Worm (Caenorhabditis elegans) whole organism, L2 larva: ENCODE measurements around the gene tra-2.
A peak's percentile ranks its signal among the peaks of the same experiment; 100 is the strongest.
"Not testable (repeated sequence)": the region's sequence is repeated elsewhere in the genome, so short reads cannot be mapped to it uniquely, and the experiment has no call there.

Source experiments
- C34F6.9 ChIP-seq: fragments of 150-350 bp; optimal IDR thresholded peaks from 2 replicates; lab custom pipeline; 2014; ENCODE audit warnings: missing biosample characterization, missing genetic modification characterization
- R02D3.7 ChIP-seq: fragments of 150-350 bp; optimal IDR thresholded peaks from 2 replicates; lab custom pipeline; 2014; ENCODE audit warnings: missing biosample characterization, missing genetic modification characterization
- Y55F3AM.14 ChIP-seq: fragments of 200-800 bp; sonication (Bioruptor generic); optimal IDR thresholded peaks from 2 replicates; lab custom pipeline; 2018; ENCODE audit warnings: mild to moderate bottlenecking, missing genetic modification characterization, missing compliant biosample characterization
- ZK546.5 ChIP-seq: sonication (generic microtip); optimal IDR thresholded peaks from 2 replicates; lab custom pipeline; 2017; ENCODE audit warnings: missing biosample characterization, missing genetic modification characterization
- alr-1 ChIP-seq: fragments of 150-350 bp; optimal IDR thresholded peaks from 2 replicates; lab custom pipeline; 2014; ENCODE audit warnings: missing biosample characterization, missing genetic modification characterization
- ama-1 ChIP-seq: fragments of 150-350 bp; optimal IDR thresholded peaks from 2 replicates; lab custom pipeline; 2018; ENCODE audit warnings: inconsistent platforms
- blmp-1 ChIP-seq: sonication (generic microtip); optimal IDR thresholded peaks from 2 replicates; lab custom pipeline; 2017; ENCODE audit warnings: missing genetic modification characterization, mild to moderate bottlenecking, missing compliant biosample characterization, antibody characterized with exemption, moderate library complexity; ENCODE audit not compliant: insufficient read depth
- ceh-16 ChIP-seq: fragments of 150-350 bp; optimal IDR thresholded peaks from 2 replicates; lab custom pipeline; 2014; ENCODE audit warnings: missing biosample characterization, missing genetic modification characterization
- crh-2 ChIP-seq: sonication (generic microtip); optimal IDR thresholded peaks from 2 replicates; lab custom pipeline; 2017; ENCODE audit warnings: missing biosample characterization, missing genetic modification characterization
- dmd-4 ChIP-seq: sonication (generic microtip); optimal IDR thresholded peaks from 2 replicates; lab custom pipeline; 2017; ENCODE audit warnings: missing biosample characterization, missing genetic modification characterization
- egl-27 ChIP-seq: sonication (generic microtip); optimal IDR thresholded peaks from 3 replicates; lab custom pipeline; 2017; ENCODE audit warnings: missing biosample characterization, missing genetic modification reagents, missing genetic modification characterization
- elt-1 ChIP-seq: fragments of 150-350 bp; optimal IDR thresholded peaks from 2 replicates; lab custom pipeline; 2014; ENCODE audit warnings: missing biosample characterization, missing genetic modification characterization
- elt-3 ChIP-seq: sonication (generic microtip); optimal IDR thresholded peaks from 2 replicates; lab custom pipeline; 2017; ENCODE audit warnings: missing biosample characterization, missing genetic modification characterization
- gmeb-1 ChIP-seq: fragments of 150-350 bp; optimal IDR thresholded peaks from 2 replicates; lab custom pipeline; 2014; ENCODE audit warnings: missing biosample characterization, missing genetic modification characterization
- lin-11 ChIP-seq: fragments of 150-350 bp; sonication (generic microtip); optimal IDR thresholded peaks from 2 replicates; lab custom pipeline; 2014; ENCODE audit warnings: missing biosample characterization, missing genetic modification characterization, inconsistent platforms, mixed read lengths
- lin-13 ChIP-seq: fragments of 150-350 bp; optimal IDR thresholded peaks from 2 replicates; lab custom pipeline; 2014; ENCODE audit warnings: missing biosample characterization, missing genetic modification reagents, missing genetic modification characterization
- lsy-2 ChIP-seq, 2 experiments: fragments of 150-350 bp in 1 of 2; sonication (generic microtip) in 1 of 2; optimal IDR thresholded peaks; 2 replicates each; lab custom pipeline; 2014 to 2017; ENCODE audit warnings: missing biosample characterization in 2 of 2, missing genetic modification characterization in 2 of 2
- mab-5 ChIP-seq: fragments of 150-350 bp; optimal IDR thresholded peaks from 2 replicates; lab custom pipeline; 2014; ENCODE audit warnings: missing biosample characterization, missing genetic modification characterization
- mbf-1 ChIP-seq: sonication (generic microtip); optimal IDR thresholded peaks from 2 replicates; lab custom pipeline; 2017; ENCODE audit warnings: missing biosample characterization, missing genetic modification characterization
- mdl-1 ChIP-seq, 2 experiments: fragments of 150-350 bp in 1 of 2; sonication (generic microtip) in 1 of 2; optimal IDR thresholded peaks; 2 replicates each; lab custom pipeline; 2017; ENCODE audit warnings: missing biosample characterization in 2 of 2, missing genetic modification characterization in 2 of 2
- nhr-10 ChIP-seq: sonication (generic microtip); optimal IDR thresholded peaks from 2 replicates; lab custom pipeline; 2017; ENCODE audit warnings: missing biosample characterization, missing genetic modification characterization
- nhr-11 ChIP-seq: fragments of 150-350 bp; optimal IDR thresholded peaks from 2 replicates; lab custom pipeline; 2014; ENCODE audit warnings: missing biosample characterization, missing genetic modification characterization
- nhr-12 ChIP-seq: fragments of 150-350 bp; optimal IDR thresholded peaks from 2 replicates; lab custom pipeline; 2014; ENCODE audit warnings: missing biosample characterization, missing genetic modification characterization
- nhr-129 ChIP-seq: fragments of 150-350 bp; optimal IDR thresholded peaks from 2 replicates; lab custom pipeline; 2014; ENCODE audit warnings: missing biosample characterization, missing genetic modification characterization
- nhr-21 ChIP-seq: fragments of 150-350 bp; optimal IDR thresholded peaks from 2 replicates; lab custom pipeline; 2014; ENCODE audit warnings: missing biosample characterization, missing genetic modification characterization
- nhr-23 ChIP-seq: fragments of 150-350 bp; optimal IDR thresholded peaks from 2 replicates; lab custom pipeline; 2014; ENCODE audit warnings: missing biosample characterization, missing genetic modification reagents, missing genetic modification characterization
- nhr-25 ChIP-seq: fragments of 150-350 bp; sonication (generic microtip); optimal IDR thresholded peaks from 3 replicates; lab custom pipeline; 2014; ENCODE audit warnings: missing biosample characterization, missing genetic modification characterization
- nhr-6 ChIP-seq: fragments of 150-350 bp; optimal IDR thresholded peaks from 2 replicates; lab custom pipeline; 2014; ENCODE audit warnings: missing biosample characterization, missing genetic modification characterization
- skn-1 ChIP-seq: sonication (generic microtip); optimal IDR thresholded peaks from 2 replicates; lab custom pipeline; 2017; ENCODE audit warnings: missing biosample characterization, missing genetic modification characterization
- sma-3 ChIP-seq: sonication (generic microtip); optimal IDR thresholded peaks from 2 replicates; lab custom pipeline; 2016; ENCODE audit warnings: missing genetic modification reagents, missing genetic modification characterization, missing compliant biosample characterization
- sma-9 ChIP-seq, 2 experiments: fragments of 150-350 bp in 1 of 2; sonication (generic microtip) in 1 of 2; optimal IDR thresholded peaks; 2 replicates each; lab custom pipeline; 2014 to 2016; ENCODE audit warnings: missing genetic modification characterization in 2 of 2, mild to moderate bottlenecking in 1 of 2, missing biosample characterization in 1 of 2, missing compliant biosample characterization in 1 of 2, missing genetic modification reagents in 1 of 2, moderate library complexity in 1 of 2
- snpc-4 ChIP-seq: fragments of 150-350 bp; optimal IDR thresholded peaks from 2 replicates; lab custom pipeline; 2014; ENCODE audit warnings: missing biosample characterization, missing genetic modification characterization
- unc-39 ChIP-seq: fragments of 150-350 bp; optimal IDR thresholded peaks from 2 replicates; lab custom pipeline; 2014; ENCODE audit warnings: missing biosample characterization, missing genetic modification characterization
- unc-55 ChIP-seq: fragments of 150-350 bp; sonication (generic microtip); optimal IDR thresholded peaks from 3 replicates; lab custom pipeline; 2014; ENCODE audit warnings: missing biosample characterization, missing genetic modification reagents, missing genetic modification characterization
- zag-1 ChIP-seq: fragments of 150-350 bp; optimal IDR thresholded peaks from 2 replicates; lab custom pipeline; 2014; ENCODE audit warnings: missing biosample characterization, missing genetic modification characterization
- ztf-11 ChIP-seq: sonication (generic microtip); optimal IDR thresholded peaks from 2 replicates; lab custom pipeline; 2017; ENCODE audit warnings: missing biosample characterization, missing genetic modification characterization
- ztf-4 ChIP-seq: fragments of 150-350 bp; optimal IDR thresholded peaks from 2 replicates; lab custom pipeline; 2014; ENCODE audit warnings: missing biosample characterization, missing genetic modification characterization

The tra-2 gene

ce11 chrII:6989830-6990287, 24.4 kb upstream of the tra-2 start, which contains the start of gene C15F1.1:
TSS of gene C15F1.1 (plus strand) at chrII:6989880.
- TF ChIP-seq unc-39 (tag; lab: Kevin White, UChicago): no peak
- no peak for TF ChIP-seq mdl-1 (tag; optimal IDR thresholded peaks at IDR 0.05; lab: Kevin White, UChicago)
- no peak for TF ChIP-seq ztf-11 (tag; lab: Kevin White, UChicago)
- no peak for TF ChIP-seq mbf-1 (tag; lab: Kevin White, UChicago)
- no peak for TF ChIP-seq mab-5 (tag; lab: Kevin White, UChicago)
- no peak for TF ChIP-seq ztf-4 (tag; lab: Kevin White, UChicago)
- peak; percentile 67 for TF ChIP-seq snpc-4 (tag; lab: Kevin White, UChicago)

- TF ChIP-seq blmp-1 (tag; lab: Kevin White, UChicago): peak; percentile 34
- no peak for TF ChIP-seq sma-3 (GFP tag; lab: Kevin White, UChicago)
- no peak for TF ChIP-seq alr-1
These were observed 14.2 kb upstream of the tra-2 start, which contains the start of gene C15F1.2 for ce11 chrII:6979646-6980045. TSS of gene C15F1.2 (plus strand) at chrII:6979953.

ce11 chrII:6978908-6979307, 13.4 kb upstream of the tra-2 start:
- TF ChIP-seq snpc-4 (tag; lab: Kevin White, UChicago) (no peak), blmp-1 (tag; lab: Kevin White, UChicago) (no peak), nhr-12 (tag; lab: Kevin White, UChicago) (no peak), ztf-11 (tag; lab: Kevin White, UChicago) (no peak), alr-1 (no peak), C34F6.9 (tag; lab: Kevin White, UChicago) (no peak), ZK546.5 (tag; lab: Kevin White, UChicago) (no peak), elt-3 (tag; lab: Kevin White, UChicago) (no peak)

ce11 chrII:6977732-6978131, 12.3 kb upstream of the tra-2 start, which contains the start of gene C15F1.8:
TSS of gene C15F1.8 (minus strand) at chrII:6977832.
- not testable (repeated sequence) for TF ChIP-seq C34F6.9 (tag; lab: Kevin White, UChicago); nhr-21; elt-1 (tag; lab: Kevin White, UChicago)

ce11 chrII:6975725-6976124, 10.3 kb upstream of the tra-2 start:
- no peak for TF ChIP-seq nhr-21
- TF ChIP-seq lsy-2 (tag; optimal IDR thresholded peaks at IDR 0.05; lab: Kevin White, UChicago): peak in 1 of 2 experiments; percentile 72

- TF ChIP-seq ztf-4 (tag; lab: Kevin White, UChicago): no peak
- peak; percentile 75 for TF ChIP-seq C34F6.9 (tag; lab: Kevin White, UChicago)
- peak; percentile 24 for TF ChIP-seq nhr-25 (tag; lab: Kevin White, UChicago)
- no peak for TF ChIP-seq zag-1 (tag; lab: Kevin White, UChicago)
- TF ChIP-seq nhr-6: no peak
- peak; percentile 43 for TF ChIP-seq lin-13 (GFP tag; lab: Kevin White, UChicago)
- TF ChIP-seq crh-2 (tag; lab: Kevin White, UChicago): peak; percentile 43
- no peak for TF ChIP-seq ceh-16 (tag; lab: Kevin White, UChicago)
- TF ChIP-seq R02D3.7 (tag; lab: Kevin White, UChicago): no peak
- no peak for TF ChIP-seq nhr-10 (tag; lab: Kevin White, UChicago)
- TF ChIP-seq sma-9 (GFP tag; optimal IDR thresholded peaks at IDR 0.05; lab: Kevin White, UChicago): peak; percentile 44
- TF ChIP-seq sma-9 (tag; optimal IDR thresholded peaks at IDR 0.05; lab: Kevin White, UChicago): no peak
- no peak for TF ChIP-seq mab-5 (tag; lab: Kevin White, UChicago)
- no peak for TF ChIP-seq egl-27 (tag; lab: Kevin White, UChicago)
- TF ChIP-seq gmeb-1 (tag; lab: Kevin White, UChicago): peak; percentile 92
- no peak for TF ChIP-seq nhr-11 (tag; lab: Kevin White, UChicago)
- no peak for TF ChIP-seq Y55F3AM.14
- no peak for TF ChIP-seq skn-1 (tag; lab: Kevin White, UChicago)
- peak; percentile 38 for TF ChIP-seq nhr-129 (tag; lab: Kevin White, UChicago)
- no peak for TF ChIP-seq unc-39 (tag; lab: Kevin White, UChicago)
- no peak for TF ChIP-seq ama-1 (lab: Kevin White, UChicago)
- peak; percentile 13 for TF ChIP-seq sma-3 (GFP tag; lab: Kevin White, UChicago)
- TF ChIP-seq lsy-2 (tag; optimal IDR thresholded peaks at IDR 0.05; lab: Kevin White, UChicago): peak; percentile 27 to 82
- no peak for TF ChIP-seq nhr-23
- no peak for TF ChIP-seq mbf-1 (tag; lab: Kevin White, UChicago)
- TF ChIP-seq unc-55 (GFP tag; lab: Kevin White, UChicago): peak; percentile 83
- TF ChIP-seq mdl-1 (tag; optimal IDR thresholded peaks at IDR 0.05; lab: Kevin White, UChicago): no peak
- TF ChIP-seq lin-11 (tag; lab: Kevin White, UChicago): no peak
- no peak for TF ChIP-seq elt-1 (tag; lab: Kevin White, UChicago)
- TF ChIP-seq blmp-1 (tag; lab: Kevin White, UChicago): no peak
- TF ChIP-seq dmd-4: no peak
- peak; percentile 40 for TF ChIP-seq snpc-4 (tag; lab: Kevin White, UChicago)
These were observed 8.5 kb upstream of the tra-2 start for ce11 chrII:6974011-6974410.
